Fruit fly (Drosophila melanogaster) whole organism, wandering third instar larva: ENCODE results near the gene CG2218.

ENCODE experiments used
- Abd-B ChIP-seq: fragments of >200 bp; optimal IDR thresholded peaks from 2 replicates; lab custom pipeline; 2017; ENCODE audit warnings: missing biosample characterization, missing genetic modification characterization
- CG32264 ChIP-seq: fragments of 200-800 bp; sonication (Bioruptor generic); optimal IDR thresholded peaks from 2 replicates; lab custom pipeline; 2016; ENCODE audit warnings: missing biosample characterization, missing genetic modification characterization
- Dfd ChIP-seq: fragments of >200 bp; optimal IDR thresholded peaks from 2 replicates; lab custom pipeline; 2017; ENCODE audit warnings: missing biosample characterization, missing genetic modification characterization
- GATAd ChIP-seq: sonication (Bioruptor generic); optimal IDR thresholded peaks from 2 replicates; lab custom pipeline; 2016; ENCODE audit warnings: missing biosample characterization, missing genetic modification characterization
- br ChIP-seq: fragments of 200-800 bp; sonication (Bioruptor generic); optimal IDR thresholded peaks from 2 replicates; lab custom pipeline; 2016; ENCODE audit warnings: missing biosample characterization, missing genetic modification characterization
- ey ChIP-seq: fragments of 200-800 bp; sonication (Bioruptor generic); optimal IDR thresholded peaks from 2 replicates; lab custom pipeline; 2016; ENCODE audit warnings: missing biosample characterization, missing genetic modification characterization
- fru ChIP-seq: fragments of 200-800 bp; sonication (Bioruptor generic); optimal IDR thresholded peaks from 3 replicates; lab custom pipeline; 2016; ENCODE audit warnings: missing biosample characterization, mild to moderate bottlenecking, missing genetic modification characterization
- pan ChIP-seq: fragments of >200 bp; optimal IDR thresholded peaks from 2 replicates; lab custom pipeline; 2017
- psq ChIP-seq: fragments of 200-800 bp; sonication (Bioruptor generic); optimal IDR thresholded peaks from 3 replicates; lab custom pipeline; 2017; ENCODE audit warnings: missing biosample characterization, mild to moderate bottlenecking, missing genetic modification characterization, moderate library complexity
- usp ChIP-seq: fragments of >200 bp; optimal IDR thresholded peaks from 2 replicates; lab custom pipeline; 2017; ENCODE audit warnings: missing biosample characterization, missing genetic modification characterization

DNA sequence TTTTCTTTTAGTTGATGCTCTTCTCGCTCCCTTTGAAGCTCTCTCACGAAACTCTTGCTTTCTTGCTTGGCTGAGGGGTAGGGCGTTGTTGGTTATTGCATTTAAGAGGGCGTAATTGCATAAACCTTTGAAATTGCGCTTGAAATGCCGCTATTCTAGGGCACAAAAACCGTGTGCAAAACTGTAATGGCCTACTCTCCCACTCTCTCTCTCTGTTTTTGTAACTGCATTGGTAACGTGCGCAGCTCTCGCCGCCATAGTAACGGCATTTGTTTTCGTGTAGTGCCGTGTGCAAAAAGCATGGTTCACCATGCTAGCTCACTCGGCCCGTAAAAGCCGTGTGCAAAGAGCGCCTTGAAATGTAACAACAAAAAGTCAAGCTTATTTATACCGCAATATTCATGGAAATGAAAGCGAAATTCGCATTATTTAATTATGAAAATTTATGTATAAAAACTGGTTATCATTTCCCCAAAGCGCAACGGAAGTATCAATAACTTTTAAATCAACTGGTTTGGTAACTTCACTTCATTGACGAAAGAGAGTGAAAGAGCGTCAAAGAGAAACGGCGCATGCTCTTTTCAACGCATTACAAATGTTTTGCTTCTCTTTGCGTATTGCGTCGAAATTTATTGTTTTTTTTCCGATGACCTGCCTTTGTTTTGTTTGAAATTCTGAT lies 41.2 kb downstream of the CG2218 start:
- TF ChIP-seq fru (GFP tag; lab: Kevin White, UChicago) (peak; percentile 8), br (GFP tag; lab: Kevin White, UChicago) (no peak), usp (no peak), psq (GFP tag; lab: Kevin White, UChicago) (no peak), ey (no peak), Dfd (GFP tag; lab: Kevin White, UChicago) (no peak), pan (no peak), Abd-B (GFP tag; lab: Kevin White, UChicago) (no peak), GATAd (GFP tag; lab: Kevin White, UChicago) (no peak), CG32264 (GFP tag; lab: Kevin White, UChicago) (no peak)
